Fruit fly (Drosophila melanogaster): ENCODE data around the gene CG6569.

DNA sequence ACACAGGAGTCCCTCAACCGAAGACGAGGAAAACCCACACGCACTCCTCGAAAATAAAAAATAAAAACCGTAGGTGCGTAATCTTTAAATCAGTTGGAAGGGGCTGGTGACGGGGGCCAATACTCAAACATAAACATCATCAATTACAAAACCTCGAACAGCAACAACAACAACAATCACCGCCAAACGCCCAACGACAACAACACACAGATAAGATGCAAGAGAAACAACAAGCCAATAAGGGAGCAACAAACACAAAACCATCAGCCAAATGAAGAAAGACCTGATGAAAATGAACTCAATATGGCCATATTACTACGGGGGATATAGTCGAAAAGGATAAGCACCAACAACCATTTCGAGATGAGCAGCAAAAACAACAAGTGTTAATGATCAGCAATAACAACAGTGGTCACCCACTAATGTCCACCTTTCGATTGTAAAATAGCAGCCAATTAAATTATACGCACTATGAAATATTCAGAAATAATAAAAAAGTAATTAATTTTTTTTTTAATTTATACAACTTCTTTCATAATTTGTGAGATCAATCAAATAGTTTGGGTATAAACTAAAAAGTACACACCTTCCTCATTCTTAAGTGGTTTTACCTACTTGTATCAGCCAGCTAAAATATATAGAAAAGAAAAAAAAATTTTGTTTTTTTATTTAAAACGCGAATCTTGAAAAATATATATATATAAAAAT lies 43.9 kb downstream of the CG6569 start:
- no peak for TF ChIP-seq Dll (optimal IDR thresholded peaks at IDR 0.05)
- no peak for TF ChIP-seq psq (optimal IDR thresholded peaks at IDR 0.05)
- TF ChIP-seq usp (GFP tag; optimal IDR thresholded peaks at IDR 0.05): no peak
- TF ChIP-seq pan (optimal IDR thresholded peaks at IDR 0.05): no peak
- TF ChIP-seq EcR (GFP tag; optimal IDR thresholded peaks at IDR 0.05): no peak
- TF ChIP-seq CG8478 (optimal IDR thresholded peaks at IDR 0.05): no peak
